Worm (Caenorhabditis elegans): ENCODE measurements around the gene rhr-2.

rhr-2 gene

ce11 chrV:11764373-11764954 lies 34.5 kb upstream of the rhr-2 start, which contains the start of the genes F55A11.1 and syx-5:
Gene F55A11.1 (minus strand): TSS chrV:11764385.
Gene syx-5 (plus strand): TSS chrV:11764904.
- TF ChIP-seq lsy-12 (tag; optimal IDR thresholded peaks at IDR 0.05) = peak; percentile 95
- TF ChIP-seq elt-2 (tag; optimal IDR thresholded peaks at IDR 0.05) = peak; percentile 61
- TF ChIP-seq aly-2 (tag; optimal IDR thresholded peaks at IDR 0.05) = peak; percentile 7
- peak; percentile 82 for TF ChIP-seq nhr-43 (tag; optimal IDR thresholded peaks at IDR 0.05; ENCODE audit: poor library complexity, severe bottlenecking)
- TF ChIP-seq unc-62 (GFP tag; optimal IDR thresholded peaks at IDR 0.05) = no peak
- peak; percentile 53 for TF ChIP-seq pqm-1 (tag; optimal IDR thresholded peaks at IDR 0.05)
- no peak for TF ChIP-seq lin-39 (tag; optimal IDR thresholded peaks at IDR 0.05)
- no peak for TF ChIP-seq eor-1 (tag; optimal IDR thresholded peaks at IDR 0.05)
- TF ChIP-seq fos-1 (tag; optimal IDR thresholded peaks at IDR 0.05) = no peak
- no peak for TF ChIP-seq elt-3 (tag; optimal IDR thresholded peaks at IDR 0.05)
- TF ChIP-seq fkh-10 (GFP tag; optimal IDR thresholded peaks at IDR 0.05) = peak; percentile 86
- peak; percentile 94 for TF ChIP-seq nfya-1 (tag; optimal IDR thresholded peaks at IDR 0.05; ENCODE audit: insufficient read depth)
- TF ChIP-seq ceh-28 (tag; optimal IDR thresholded peaks at IDR 0.05) = peak; percentile 86
- TF ChIP-seq mdl-1 (tag; optimal IDR thresholded peaks at IDR 0.05) = no peak
- TF ChIP-seq R02D3.7 (tag; optimal IDR thresholded peaks at IDR 0.05) = peak; percentile 97
- no peak for TF ChIP-seq ama-1 (optimal IDR thresholded peaks at IDR 0.05)
- no peak for TF ChIP-seq nhr-28 (tag; optimal IDR thresholded peaks at IDR 0.05)
- TF ChIP-seq ceh-9 (tag; optimal IDR thresholded peaks at IDR 0.05) = no peak
- no peak for TF ChIP-seq mml-1 (tag; optimal IDR thresholded peaks at IDR 0.05)
- no peak for TF ChIP-seq nhr-237 (tag; optimal IDR thresholded peaks at IDR 0.05)
- TF ChIP-seq nhr-76 (tag; optimal IDR thresholded peaks at IDR 0.05) = no peak
- TF ChIP-seq elt-1 (tag; optimal IDR thresholded peaks at IDR 0.05) = peak; percentile 36
- TF ChIP-seq unc-39 (tag; optimal IDR thresholded peaks at IDR 0.05) = no peak
- peak; percentile 83 for TF ChIP-seq hmg-11 (tag; optimal IDR thresholded peaks at IDR 0.05)
- peak; percentile 14 for TF ChIP-seq nhr-11 (tag; optimal IDR thresholded peaks at IDR 0.05)
- TF ChIP-seq nhr-77 (tag; optimal IDR thresholded peaks at IDR 0.05) = no peak
- peak; percentile 89 for TF ChIP-seq snpc-4 (tag; optimal IDR thresholded peaks at IDR 0.05)
- TF ChIP-seq skn-1 (tag; optimal IDR thresholded peaks at IDR 0.05) = peak; percentile 20
- TF ChIP-seq zag-1 (tag; optimal IDR thresholded peaks at IDR 0.05) = no peak
- TF ChIP-seq ztf-11 (tag; optimal IDR thresholded peaks at IDR 0.05) = no peak
- no peak for TF ChIP-seq ceh-16 (tag; optimal IDR thresholded peaks at IDR 0.05)
- TF ChIP-seq egl-27 (tag; optimal IDR thresholded peaks at IDR 0.05) = no peak
- TF ChIP-seq ztf-4 (tag; optimal IDR thresholded peaks at IDR 0.05) = no peak
- TF ChIP-seq ZK546.5 (tag; optimal IDR thresholded peaks at IDR 0.05) = no peak
- peak; percentile 84 for TF ChIP-seq nhr-23 (tag; optimal IDR thresholded peaks at IDR 0.05)
- no peak for TF ChIP-seq fkh-2 (tag; optimal IDR thresholded peaks at IDR 0.05)
- TF ChIP-seq tbx-2 (tag; optimal IDR thresholded peaks at IDR 0.05) = peak; percentile 84
- no peak for TF ChIP-seq nhr-67 (tag; optimal IDR thresholded peaks at IDR 0.05)
- peak; percentile 83 for TF ChIP-seq lin-15B (tag; optimal IDR thresholded peaks at IDR 0.05)
- peak; percentile 10 for TF ChIP-seq egl-5 (tag; optimal IDR thresholded peaks at IDR 0.05)
- TF ChIP-seq jun-1 (tag; optimal IDR thresholded peaks at IDR 0.05) = peak; percentile 72
- no peak for TF ChIP-seq daf-12 (tag; optimal IDR thresholded peaks at IDR 0.05)
- TF ChIP-seq ceh-82 (tag; optimal IDR thresholded peaks at IDR 0.05) = peak; percentile 34
- TF ChIP-seq pha-4 (tag; optimal IDR thresholded peaks at IDR 0.05) = peak; percentile 88
- no peak for TF ChIP-seq sea-2 (GFP tag; optimal IDR thresholded peaks at IDR 0.05)
- TF ChIP-seq nhr-25 (tag; optimal IDR thresholded peaks at IDR 0.05) = peak; percentile 49
- TF ChIP-seq nhr-12 (tag; optimal IDR thresholded peaks at IDR 0.05) = no peak

Data from whole organism, L3 larva.